Worm (Caenorhabditis elegans) whole organism, L3 larva: ENCODE data around the gene D1022.9.

Experiments
- ZK546.5 ChIP-seq: sonication (generic microtip); optimal IDR thresholded peaks from 2 replicates; lab custom pipeline; 2017; ENCODE audit warnings: missing biosample characterization, missing genetic modification characterization
- ama-1 ChIP-seq: fragments of 150-350 bp; optimal IDR thresholded peaks from 2 replicates; lab custom pipeline; 2018
- ceh-28 ChIP-seq: fragments of 150-350 bp; optimal IDR thresholded peaks from 2 replicates; lab custom pipeline; 2014; ENCODE audit warnings: missing biosample characterization, missing genetic modification reagents, missing genetic modification characterization
- ceh-82 ChIP-seq: fragments of 150-350 bp; optimal IDR thresholded peaks from 2 replicates; lab custom pipeline; 2014; ENCODE audit warnings: missing biosample characterization, missing genetic modification characterization
- daf-12 ChIP-seq: fragments of 150-350 bp; optimal IDR thresholded peaks from 2 replicates; lab custom pipeline; 2014; ENCODE audit warnings: missing biosample characterization, missing genetic modification reagents, missing genetic modification characterization
- egl-27 ChIP-seq: sonication (generic microtip); optimal IDR thresholded peaks from 4 replicates; lab custom pipeline; 2017; ENCODE audit warnings: missing biosample characterization, missing genetic modification reagents, missing genetic modification characterization
- elt-1 ChIP-seq: fragments of 150-350 bp; optimal IDR thresholded peaks from 2 replicates; lab custom pipeline; 2014; ENCODE audit warnings: missing biosample characterization, missing genetic modification characterization
- elt-2 ChIP-seq: sonication (generic microtip); optimal IDR thresholded peaks from 2 replicates; lab custom pipeline; 2016; ENCODE audit warnings: missing genetic modification reagents, mild to moderate bottlenecking, missing genetic modification characterization, missing compliant biosample characterization
- elt-3 ChIP-seq, 3 experiments: fragments of 150-350 bp in 1 of 3; sonication (generic microtip) in 2 of 3; optimal IDR thresholded peaks; 2 replicates in 2 of 3; 4 replicates in 1 of 3; lab custom pipeline; 2014 to 2017; ENCODE audit warnings: missing biosample characterization in 3 of 3, missing genetic modification characterization in 3 of 3
- eor-1 ChIP-seq, 2 experiments: fragments of 150-350 bp; optimal IDR thresholded peaks; 2 replicates each; lab custom pipeline; 2014 to 2018; ENCODE audit warnings: missing biosample characterization in 2 of 2, missing genetic modification characterization in 2 of 2
- fkh-10 ChIP-seq: sonication (generic microtip); optimal IDR thresholded peaks from 2 replicates; lab custom pipeline; 2017; ENCODE audit warnings: missing biosample characterization, missing genetic modification reagents, missing genetic modification characterization
- fos-1 ChIP-seq: fragments of 150-350 bp; optimal IDR thresholded peaks from 2 replicates; lab custom pipeline; 2014; ENCODE audit warnings: missing biosample characterization, missing genetic modification characterization
- jun-1 ChIP-seq: fragments of 150-350 bp; optimal IDR thresholded peaks from 2 replicates; lab custom pipeline; 2014; ENCODE audit warnings: missing biosample characterization, missing genetic modification reagents, missing genetic modification characterization
- lin-15B ChIP-seq: fragments of 150-350 bp; optimal IDR thresholded peaks from 2 replicates; lab custom pipeline; 2014; ENCODE audit warnings: missing biosample characterization, missing genetic modification characterization
- lin-39 ChIP-seq: fragments of 150-350 bp; optimal IDR thresholded peaks from 2 replicates; lab custom pipeline; 2018; ENCODE audit warnings: missing biosample characterization, missing genetic modification reagents, missing genetic modification characterization
- lsy-12 ChIP-seq: sonication (generic microtip); optimal IDR thresholded peaks from 2 replicates; lab custom pipeline; 2016; ENCODE audit warnings: mild to moderate bottlenecking, missing genetic modification characterization, missing compliant biosample characterization
- mml-1 ChIP-seq: fragments of 150-350 bp; sonication (generic microtip); optimal IDR thresholded peaks from 3 replicates; lab custom pipeline; 2014; ENCODE audit warnings: missing biosample characterization, missing genetic modification characterization
- nfya-1 ChIP-seq: sonication (generic microtip); optimal IDR thresholded peaks from 2 replicates; lab custom pipeline; 2017; ENCODE audit warnings: missing genetic modification characterization, mild to moderate bottlenecking, missing compliant biosample characterization, antibody characterized with exemption, moderate library complexity; ENCODE audit not compliant: insufficient read depth
- nhr-11 ChIP-seq: fragments of 150-350 bp; optimal IDR thresholded peaks from 2 replicates; lab custom pipeline; 2014; ENCODE audit warnings: missing biosample characterization, missing genetic modification characterization
- nhr-23 ChIP-seq: fragments of 150-350 bp; optimal IDR thresholded peaks from 2 replicates; lab custom pipeline; 2014; ENCODE audit warnings: missing biosample characterization, missing genetic modification reagents, missing genetic modification characterization
- nhr-237 ChIP-seq: fragments of 150-350 bp; optimal IDR thresholded peaks from 2 replicates; lab custom pipeline; 2014; ENCODE audit warnings: missing biosample characterization, missing genetic modification characterization
- nhr-25 ChIP-seq: sonication (generic microtip); optimal IDR thresholded peaks from 2 replicates; lab custom pipeline; 2017; ENCODE audit warnings: missing biosample characterization, missing genetic modification characterization
- nhr-28 ChIP-seq: fragments of 150-350 bp; optimal IDR thresholded peaks from 2 replicates; lab custom pipeline; 2014; ENCODE audit warnings: missing biosample characterization, missing genetic modification characterization
- nhr-43 ChIP-seq: sonication (generic microtip); optimal IDR thresholded peaks from 2 replicates; lab custom pipeline; 2016; ENCODE audit warnings: mild to moderate bottlenecking, missing genetic modification characterization, missing compliant biosample characterization; ENCODE audit not compliant: poor library complexity, severe bottlenecking
- nhr-67 ChIP-seq: fragments of 150-350 bp; optimal IDR thresholded peaks from 2 replicates; lab custom pipeline; 2014; ENCODE audit warnings: missing biosample characterization, missing genetic modification characterization
- nhr-76 ChIP-seq: fragments of 150-350 bp; sonication (generic microtip); optimal IDR thresholded peaks from 5 replicates; lab custom pipeline; 2014; ENCODE audit warnings: missing biosample characterization, missing genetic modification characterization
- pha-4 ChIP-seq: fragments of 150-350 bp; optimal IDR thresholded peaks from 2 replicates; lab custom pipeline; 2014; ENCODE audit warnings: missing biosample characterization, missing genetic modification reagents, missing genetic modification characterization
- pqm-1 ChIP-seq: fragments of 150-350 bp; optimal IDR thresholded peaks from 2 replicates; lab custom pipeline; 2017; ENCODE audit warnings: missing biosample characterization, missing genetic modification characterization, inconsistent platforms
- sea-2 ChIP-seq: fragments of 150-350 bp; sonication (generic microtip); optimal IDR thresholded peaks from 4 replicates; lab custom pipeline; 2014; ENCODE audit warnings: missing biosample characterization, missing genetic modification reagents, missing genetic modification characterization
- snpc-4 ChIP-seq: fragments of 150-350 bp; optimal IDR thresholded peaks from 2 replicates; lab custom pipeline; 2014; ENCODE audit warnings: missing biosample characterization, missing genetic modification characterization
- unc-39 ChIP-seq: sonication (generic microtip); optimal IDR thresholded peaks from 4 replicates; lab custom pipeline; 2017; ENCODE audit warnings: missing biosample characterization, missing genetic modification characterization
- unc-62 ChIP-seq: fragments of 150-350 bp; sonication (generic microtip); optimal IDR thresholded peaks from 4 replicates; lab custom pipeline; 2014; ENCODE audit warnings: missing biosample characterization, missing genetic modification reagents, missing genetic modification characterization
- zag-1 ChIP-seq: fragments of 150-350 bp; optimal IDR thresholded peaks from 2 replicates; lab custom pipeline; 2014; ENCODE audit warnings: missing biosample characterization, missing genetic modification characterization
- ztf-4 ChIP-seq: fragments of 150-350 bp; optimal IDR thresholded peaks from 2 replicates; lab custom pipeline; 2014; ENCODE audit warnings: missing biosample characterization, missing genetic modification characterization

The D1022.9 gene

ce11 chrII:7489605-7490004 is at the start of gene D1022.9:
Gene D1022.9 (minus strand): TSS chrII:7489705.
- TF ChIP-seq ceh-28 (tag; lab: Kevin White, UChicago) (no peak), nhr-28 (tag; lab: Kevin White, UChicago) (no peak), unc-39 (tag; lab: Kevin White, UChicago) (no peak)

ce11 chrII:7537603-7538230 is 48.2 kb upstream of the D1022.9 start, which contains the start of gene nfi-1:
Gene nfi-1 (plus strand): TSS chrII:7538180.
- TF ChIP-seq lsy-12 (tag; lab: Kevin White, UChicago) (no peak), eor-1 (tag; optimal IDR thresholded peaks at IDR 0.05; lab: Kevin White, UChicago) (no peak), nhr-25 (tag; lab: Kevin White, UChicago) (peak; percentile 22), lin-39 (tag; lab: Kevin White, UChicago) (peak; percentile 64), lin-15B (peak; percentile 68), nhr-11 (tag; lab: Kevin White, UChicago) (no peak), ztf-4 (tag; lab: Kevin White, UChicago) (no peak), fos-1 (tag; lab: Kevin White, UChicago) (no peak), pha-4 (tag; lab: Kevin White, UChicago) (peak; percentile 81), egl-27 (tag; lab: Kevin White, UChicago) (no peak), ZK546.5 (tag; lab: Kevin White, UChicago) (no peak), unc-39 (tag; lab: Kevin White, UChicago) (no peak), nfya-1 (peak; percentile 79), nhr-23 (tag; lab: Kevin White, UChicago) (peak; percentile 13), snpc-4 (tag; lab: Kevin White, UChicago) (peak; percentile 66)

ce11 chrII:7534934-7535333 is 45.4 kb upstream of the D1022.9 start, which contains the start of gene ZK1290.13:
Gene ZK1290.13 (plus strand): TSS chrII:7535006.
- TF ChIP-seq ceh-28 (tag; lab: Kevin White, UChicago) (no peak), pqm-1 (tag; lab: Kevin White, UChicago) (peak; percentile 7), elt-2 (tag; lab: Kevin White, UChicago) (peak; percentile 56)

- TF ChIP-seq elt-1 (tag; lab: Kevin White, UChicago), result peak; percentile 6
- peak; percentile 86 for TF ChIP-seq nhr-23 (tag; lab: Kevin White, UChicago)
- peak; percentile 10 for TF ChIP-seq nhr-25 (tag; lab: Kevin White, UChicago)
- TF ChIP-seq nhr-11 (tag; lab: Kevin White, UChicago), result no peak
- no peak for TF ChIP-seq snpc-4 (tag; lab: Kevin White, UChicago)
Measured at ce11 chrII:7534369-7534768, 44.9 kb upstream of the D1022.9 start, which contains the start of gene wrt-10. Gene wrt-10 (minus strand): TSS chrII:7534563.

ce11 chrII:7531478-7531877 is 42.0 kb upstream of the D1022.9 start:
- TF ChIP-seq nhr-23 (tag; lab: Kevin White, UChicago) (peak; percentile 52), nhr-43 (peak; percentile 59), elt-1 (tag; lab: Kevin White, UChicago) (no peak), elt-3 (tag; optimal IDR thresholded peaks at IDR 0.05; lab: Kevin White, UChicago) (peak in 1 of 3 experiments; percentile 63), sea-2 (GFP tag; lab: Kevin White, UChicago) (no peak)

ce11 chrII:7530944-7531343 is 41.4 kb upstream of the D1022.9 start, which contains the start of gene wrt-1:
Gene wrt-1 (plus strand): TSS chrII:7530996.
- TF ChIP-seq nhr-23 (tag; lab: Kevin White, UChicago) (peak; percentile 41), ama-1 (peak; percentile 19), ceh-82 (tag; lab: Kevin White, UChicago) (no peak)

- TF ChIP-seq nhr-11 (tag; lab: Kevin White, UChicago) (peak; percentile 80), ceh-28 (tag; lab: Kevin White, UChicago) (peak; percentile 60), zag-1 (tag; lab: Kevin White, UChicago) (no peak), nhr-43 (peak; percentile 91), unc-62 (GFP tag; lab: Kevin White, UChicago) (peak; percentile 34), eor-1 (tag; optimal IDR thresholded peaks at IDR 0.05; lab: Kevin White, UChicago) (no peak), nhr-23 (tag; lab: Kevin White, UChicago) (peak; percentile 92), ama-1 (no peak), lin-15B (peak; percentile 58), pha-4 (tag; lab: Kevin White, UChicago) (peak; percentile 84), nhr-237 (tag; lab: Kevin White, UChicago) (no peak), mml-1 (tag; lab: Kevin White, UChicago) (peak; percentile 75), nhr-67 (tag; lab: Kevin White, UChicago) (no peak), nhr-76 (tag; lab: Kevin White, UChicago) (no peak), sea-2 (GFP tag; lab: Kevin White, UChicago) (no peak), elt-3 (tag; optimal IDR thresholded peaks at IDR 0.05; lab: Kevin White, UChicago) (peak; percentile 1 to 61 (median 49)), daf-12 (tag; lab: Kevin White, UChicago) (no peak), nhr-25 (tag; lab: Kevin White, UChicago) (peak; percentile 86), ceh-82 (tag; lab: Kevin White, UChicago) (no peak), fkh-10 (GFP tag; lab: Kevin White, UChicago) (no peak), lsy-12 (tag; lab: Kevin White, UChicago) (peak; percentile 84), snpc-4 (tag; lab: Kevin White, UChicago) (peak; percentile 35), jun-1 (tag; lab: Kevin White, UChicago) (peak; percentile 93)
Measured at ce11 chrII:7529078-7529683, 39.7 kb upstream of the D1022.9 start, which contains the start of gene ZK1290.5. Gene ZK1290.5 (plus strand): TSS chrII:7529643.
